Worm (Caenorhabditis elegans): Measurements from ENCODE around the gene cas-1.

cas-1 gene

DNA sequence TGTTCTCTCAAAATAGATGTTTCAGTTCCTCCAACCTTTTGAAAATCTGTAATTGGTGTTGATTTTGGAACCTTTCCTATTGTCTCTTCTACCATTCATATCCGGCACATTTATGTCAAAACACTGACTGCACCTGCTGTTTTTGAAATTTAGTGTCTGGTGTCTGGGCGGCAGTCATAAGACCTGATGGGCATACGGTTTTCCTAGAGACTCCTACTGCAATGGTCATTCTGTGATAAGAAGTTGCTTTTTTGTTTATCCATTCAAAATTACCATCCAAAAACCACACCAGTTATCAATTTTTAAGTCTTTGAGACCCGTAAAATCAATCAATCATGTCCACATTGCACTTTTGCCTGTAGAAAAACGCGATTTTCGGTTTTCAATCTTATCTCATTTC, 14.8 kb downstream of the cas-1 start:
- no peak for TF ChIP-seq F16B12.6 (tag; optimal IDR thresholded peaks at IDR 0.05)
- TF ChIP-seq aha-1 (tag; optimal IDR thresholded peaks at IDR 0.05), result no peak
- peak; percentile 62 for TF ChIP-seq elt-2 (tag; optimal IDR thresholded peaks at IDR 0.05)
- peak; percentile 2 for TF ChIP-seq C16A3.4 (tag; optimal IDR thresholded peaks at IDR 0.05)
- no peak for TF ChIP-seq mep-1 (tag; optimal IDR thresholded peaks at IDR 0.05)
- TF ChIP-seq nhr-85 (tag), result peak; percentile 78
- peak; percentile 13 for TF ChIP-seq lin-13 (GFP tag; optimal IDR thresholded peaks at IDR 0.05)
- TF ChIP-seq lin-35 (GFP tag; optimal IDR thresholded peaks at IDR 0.05), result peak in 1 of 2 experiments; percentile 34
- TF ChIP-seq tlp-1 (tag; optimal IDR thresholded peaks at IDR 0.05), result no peak
- TF ChIP-seq ama-1 (optimal IDR thresholded peaks at IDR 0.05), result peak; percentile 28
- TF ChIP-seq skn-1 (tag; optimal IDR thresholded peaks at IDR 0.05), result no peak

DNA sequence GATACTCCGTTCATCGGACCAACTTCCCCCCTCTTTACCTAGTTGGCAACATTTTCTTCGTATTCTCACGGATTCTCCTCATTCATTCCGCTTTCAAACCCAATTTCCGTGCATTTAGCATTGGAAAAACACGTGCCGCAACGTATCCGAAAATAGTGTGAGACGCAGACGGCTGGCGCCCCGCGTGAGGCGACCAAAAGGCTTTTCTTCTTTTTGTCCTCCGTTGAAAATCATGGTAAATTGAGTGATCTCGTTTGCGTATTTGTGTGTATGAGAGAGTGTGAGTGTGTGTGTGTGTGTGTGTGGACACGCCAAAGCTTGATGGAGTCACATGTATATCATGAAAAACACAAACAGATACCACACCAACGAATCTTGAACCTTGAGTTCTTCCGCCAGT, 16.6 kb downstream of the cas-1 start:
- TF ChIP-seq F16B12.6 (tag; optimal IDR thresholded peaks at IDR 0.05) (no peak), tbx-2 (tag; optimal IDR thresholded peaks at IDR 0.05) (peak; percentile 95), hpl-2 (GFP tag; optimal IDR thresholded peaks at IDR 0.05) (peak; percentile 80), snpc-4 (tag; optimal IDR thresholded peaks at IDR 0.05) (peak; percentile 66), aly-2 (tag; optimal IDR thresholded peaks at IDR 0.05) (no peak), dpl-1 (GFP tag; optimal IDR thresholded peaks at IDR 0.05) (peak; percentile 59 to 65 (median 61)), lin-35 (GFP tag; optimal IDR thresholded peaks at IDR 0.05) (peak; percentile 70 to 88), tlp-1 (tag; optimal IDR thresholded peaks at IDR 0.05) (no peak), grh-1 (GFP tag; IDR thresholded peaks at IDR 0.05) (peak; percentile 65), nhr-28 (tag; optimal IDR thresholded peaks at IDR 0.05) (no peak), nhr-84 (tag; optimal IDR thresholded peaks at IDR 0.05) (no peak), lir-3 (tag; optimal IDR thresholded peaks at IDR 0.05; ENCODE audit: poor library complexity) (peak; percentile 69), hlh-4 (tag; optimal IDR thresholded peaks at IDR 0.05) (no peak), ztf-4 (tag; optimal IDR thresholded peaks at IDR 0.05) (peak; percentile 93), lsy-2 (tag; optimal IDR thresholded peaks at IDR 0.05) (peak; percentile 82 to 90), zag-1 (tag; optimal IDR thresholded peaks at IDR 0.05) (no peak), mab-9 (GFP tag; IDR thresholded peaks at IDR 0.05) (peak; percentile 56; the same call in 1 of the 2 replicates), nhr-90 (tag; optimal IDR thresholded peaks at IDR 0.05; ENCODE audit: poor library complexity) (peak; percentile 89), isw-1 (GFP tag; IDR thresholded peaks at IDR 0.05) (peak; percentile 68), C04F5.9 (tag; optimal IDR thresholded peaks at IDR 0.05) (no peak), aha-1 (tag; optimal IDR thresholded peaks at IDR 0.05) (peak; percentile 11), fkh-4 (tag; optimal IDR thresholded peaks at IDR 0.05; ENCODE audit: borderline replicate concordance) (no peak), nhr-237 (tag; optimal IDR thresholded peaks at IDR 0.05) (peak; percentile 66), rnt-1 (tag; optimal IDR thresholded peaks at IDR 0.05) (peak; percentile 86), nhr-85 (tag) (peak; percentile 96), mdl-1 (tag; optimal IDR thresholded peaks at IDR 0.05) (peak; percentile 55 to 99), hlh-17 (GFP tag; optimal IDR thresholded peaks at IDR 0.05; ENCODE audit: borderline replicate concordance) (no peak), nhr-77 (tag; optimal IDR thresholded peaks at IDR 0.05) (peak; percentile 75), ama-1 (optimal IDR thresholded peaks at IDR 0.05) (peak; percentile 34), sox-4 (tag; optimal IDR thresholded peaks at IDR 0.05) (peak; percentile 85), unc-30 (tag; optimal IDR thresholded peaks at IDR 0.05) (no peak), mef-2 (tag; optimal IDR thresholded peaks at IDR 0.05) (peak; percentile 88), Y116A8C.19 (tag; optimal IDR thresholded peaks at IDR 0.05; ENCODE audit: borderline replicate concordance) (no peak), C16A3.4 (tag; optimal IDR thresholded peaks at IDR 0.05) (peak; percentile 84), xbp-1 (tag; optimal IDR thresholded peaks at IDR 0.05) (peak; percentile 88), snu-23 (GFP tag; optimal IDR thresholded peaks at IDR 0.05) (peak; percentile 97), egl-27 (tag; optimal IDR thresholded peaks at IDR 0.05) (peak; percentile 69 to 77), pag-3 (tag; optimal IDR thresholded peaks at IDR 0.05; ENCODE audit: borderline replicate concordance, insufficient read depth) (no peak), nhr-12 (tag; optimal IDR thresholded peaks at IDR 0.05) (no peak), dsc-1 (tag; optimal IDR thresholded peaks at IDR 0.05) (peak; percentile 86), sup-37 (GFP tag; optimal IDR thresholded peaks at IDR 0.05) (peak; percentile 25), mep-1 (tag; optimal IDR thresholded peaks at IDR 0.05) (peak; percentile 92), ztf-11 (tag; optimal IDR thresholded peaks at IDR 0.05) (peak in 1 of 2 experiments; percentile 54), nhr-47 (tag; optimal IDR thresholded peaks at IDR 0.05) (peak; percentile 91), skn-1 (tag; optimal IDR thresholded peaks at IDR 0.05) (peak; percentile 79), lin-39 (tag; optimal IDR thresholded peaks at IDR 0.05) (peak; percentile 50), unc-62 (GFP tag; optimal IDR thresholded peaks at IDR 0.05) (no peak), C34B4.2 (tag; optimal IDR thresholded peaks at IDR 0.05) (no peak)
